Fruit fly (Drosophila melanogaster): ENCODE results near the gene Cyp4e3.
A peak's percentile ranks its signal among the peaks of the same experiment; 100 is the strongest.

Cyp4e3 gene

DNA sequence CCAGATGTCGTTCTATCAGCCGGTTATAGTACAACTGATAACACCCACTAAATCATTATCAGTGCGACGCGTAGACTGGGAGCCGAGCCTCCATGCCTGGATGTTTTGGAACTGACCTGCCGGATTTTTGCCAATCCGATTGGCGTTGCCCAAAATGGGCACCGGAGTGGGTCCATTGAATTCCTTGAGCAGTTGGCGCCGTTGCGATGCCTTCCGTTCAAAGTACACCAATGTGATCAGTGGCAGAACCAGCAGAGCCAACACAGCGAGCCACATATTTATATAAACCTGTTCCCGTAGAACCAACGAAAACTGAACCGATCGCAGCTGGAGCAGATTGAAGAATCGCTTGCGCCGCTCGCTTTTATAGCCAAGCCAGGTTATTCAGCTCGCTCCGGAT, at the start of gene Cyp4e3:
Gene Cyp4e3, minus strand, starts transcription at position 327 of the 400 bp plus-strand sequence.
- no peak for TF ChIP-seq Sox102F (GFP tag; optimal IDR thresholded peaks at IDR 0.05)
- no peak for TF ChIP-seq CG10366 (GFP tag; IDR thresholded peaks at IDR 0.05)
- no peak for TF ChIP-seq p53 (GFP tag; optimal IDR thresholded peaks at IDR 0.05)
- peak; percentile 93 for TF ChIP-seq Ets65A (GFP tag)

DNA sequence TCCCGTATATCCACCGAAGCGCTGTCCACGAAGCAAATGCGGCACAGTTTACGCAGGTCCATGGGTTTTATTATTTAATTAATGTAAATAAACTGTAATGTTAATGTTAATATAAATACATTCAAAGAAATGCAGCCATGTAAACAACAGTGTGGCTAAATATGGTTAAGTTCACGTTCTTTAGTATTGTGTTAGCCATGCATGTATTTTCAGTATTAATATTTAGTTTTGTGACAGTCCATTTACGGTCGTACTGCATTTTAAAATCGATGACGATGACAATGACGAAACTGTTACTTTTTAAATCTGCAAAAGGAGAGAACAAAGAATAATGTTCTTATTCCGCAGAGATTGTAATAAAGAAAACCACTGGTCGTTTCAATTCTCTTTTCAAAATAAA, 43.1 kb upstream of the Cyp4e3 start, which contains the start of gene CG13123:
Gene CG13123, minus strand, starts transcription at position 163 of the 400 bp plus-strand sequence.
- TF ChIP-seq gfzf (GFP tag; optimal IDR thresholded peaks at IDR 0.05): peak; percentile 83
- TF ChIP-seq Nf-YC (tag; optimal IDR thresholded peaks at IDR 0.05): no peak
- TF ChIP-seq CG9797 (GFP tag; optimal IDR thresholded peaks at IDR 0.05): peak; percentile 72
- peak; percentile 13 for TF ChIP-seq CG2712 (tag; optimal IDR thresholded peaks at IDR 0.05)
- no peak for TF ChIP-seq cas (GFP tag; IDR thresholded peaks at IDR 0.05)
- TF ChIP-seq CG1233 (GFP tag; optimal IDR thresholded peaks at IDR 0.05): no peak
- peak; percentile 71 for TF ChIP-seq Dref (GFP tag; IDR thresholded peaks at IDR 0.05)
- no peak for TF ChIP-seq CG8290 (GFP tag; optimal IDR thresholded peaks at IDR 0.05)
- no peak for TF ChIP-seq CG8290 (tag; optimal IDR thresholded peaks at IDR 0.05)
- TF ChIP-seq pan (optimal IDR thresholded peaks at IDR 0.05): no peak
- no peak for TF ChIP-seq pan (GFP tag; optimal IDR thresholded peaks at IDR 0.05 in 1 of 2, IDR thresholded peaks at IDR 0.05 in 1 of 2)
- no peak for TF ChIP-seq B-H1 (GFP tag; IDR thresholded peaks at IDR 0.05)
- no peak for TF ChIP-seq Med (GFP tag)
- peak; percentile 57 for TF ChIP-seq Dp (GFP tag; optimal IDR thresholded peaks at IDR 0.05)
- TF ChIP-seq YL-1 (GFP tag; optimal IDR thresholded peaks at IDR 0.05): peak; percentile 40
- TF ChIP-seq cad (GFP tag; optimal IDR thresholded peaks at IDR 0.05): no peak
- peak; percentile 33 for TF ChIP-seq BEAF-32 (GFP tag; optimal IDR thresholded peaks at IDR 0.05)
- TF ChIP-seq Bgb (GFP tag; IDR thresholded peaks at IDR 0.05; ENCODE audit: partially characterized antibody): peak; percentile 48
- TF ChIP-seq CG14965 (GFP tag; optimal IDR thresholded peaks at IDR 0.05; ENCODE audit: borderline replicate concordance): no peak
- no peak for TF ChIP-seq Spps (tag; optimal IDR thresholded peaks at IDR 0.05)
- TF ChIP-seq CG13287 (GFP tag; IDR thresholded peaks at IDR 0.05; ENCODE audit: partially characterized antibody): peak; percentile 41; the same call in 1 of the 2 replicates
- TF ChIP-seq esg (GFP tag; conservative IDR thresholded peaks at IDR 0.05): no peak
- TF ChIP-seq CG31441 (GFP tag; IDR thresholded peaks at IDR 0.05): no peak
- TF ChIP-seq exex (tag; optimal IDR thresholded peaks at IDR 0.05): no peak
- peak; percentile 46 for TF ChIP-seq Ets97D (GFP tag; optimal IDR thresholded peaks at IDR 0.05)
- no peak for TF ChIP-seq CG13624 (GFP tag; optimal IDR thresholded peaks at IDR 0.05)
- TF ChIP-seq E2f2 (GFP tag; IDR thresholded peaks at IDR 0.05): peak; percentile 63
- peak; percentile 45 for TF ChIP-seq phol (tag; optimal IDR thresholded peaks at IDR 0.05)
- peak; percentile 5 for TF ChIP-seq lbe (GFP tag; optimal IDR thresholded peaks at IDR 0.05)
- peak; percentile 37; the same call in 1 of the 2 replicates for TF ChIP-seq bbx (GFP tag; IDR thresholded peaks at IDR 0.05; ENCODE audit: partially characterized antibody)
- TF ChIP-seq Dek (tag; optimal IDR thresholded peaks at IDR 0.05): no peak
- no peak for TF ChIP-seq slou (GFP tag; optimal IDR thresholded peaks at IDR 0.05)
- no peak for TF ChIP-seq HmgZ (tag; optimal IDR thresholded peaks at IDR 0.05)
- TF ChIP-seq Side (GFP tag; optimal IDR thresholded peaks at IDR 0.05): no peak
- TF ChIP-seq maf-S (GFP tag; optimal IDR thresholded peaks at IDR 0.05): no peak
- TF ChIP-seq CG17359 (tag; optimal IDR thresholded peaks at IDR 0.05): no peak
- TF ChIP-seq bigmax (GFP tag; optimal IDR thresholded peaks at IDR 0.05): no peak
- 0 out of 4 replicates have a peak, but pooled peaks have one; percentile 36 for TF ChIP-seq Dll (GFP tag; IDR thresholded peaks at IDR 0.05; ENCODE audit: partially characterized antibody)
- no peak for TF ChIP-seq CG8388 (GFP tag; optimal IDR thresholded peaks at IDR 0.05)
- peak; percentile 67 for TF ChIP-seq Vsx1 (GFP tag; optimal IDR thresholded peaks at IDR 0.05)
- no peak for TF ChIP-seq CG34422 (GFP tag; IDR thresholded peaks at IDR 0.05)
- TF ChIP-seq TFAM (GFP tag; optimal IDR thresholded peaks at IDR 0.05): no peak
- TF ChIP-seq CG12659 (GFP tag; optimal IDR thresholded peaks at IDR 0.05): peak; percentile 27
- no peak for TF ChIP-seq CG9817 (tag; optimal IDR thresholded peaks at IDR 0.05)
- TF ChIP-seq HLH4C (GFP tag; IDR thresholded peaks at IDR 0.05; ENCODE audit: partially characterized antibody): 0 out of 3 replicates have a peak, but pooled peaks have one; percentile 8

Measured in whole organism, embryonic.